Fruit fly (Drosophila melanogaster): ENCODE measurements around the gene CG31207.

The CG31207 gene

dm6 chr3R:21023902-21024541, 22.8 kb downstream of the CG31207 start, which contains the start of gene peg:
TSS of gene peg (minus strand) at chr3R:21024163.
- no peak for TF ChIP-seq kay (GFP tag; ENCODE audit: borderline replicate concordance)
- TF ChIP-seq CG33017 (tag; optimal IDR thresholded peaks at IDR 0.05): peak; percentile 24
- no peak for TF ChIP-seq Clk (GFP tag; optimal IDR thresholded peaks at IDR 0.05)
- peak; percentile 39 for TF ChIP-seq CG12768 (GFP tag; optimal IDR thresholded peaks at IDR 0.05)
- TF ChIP-seq toe (GFP tag; optimal IDR thresholded peaks at IDR 0.05): no peak
- TF ChIP-seq tj (GFP tag; optimal IDR thresholded peaks at IDR 0.05): peak; percentile 6
- peak; percentile 16 for TF ChIP-seq cic (GFP tag; optimal IDR thresholded peaks at IDR 0.05)
- TF ChIP-seq CG14711 (tag; optimal IDR thresholded peaks at IDR 0.05): no peak
- no peak for TF ChIP-seq CG7101 (tag; optimal IDR thresholded peaks at IDR 0.05)
- TF ChIP-seq Hr96 (GFP tag; optimal IDR thresholded peaks at IDR 0.05): peak; percentile 0

DNA sequence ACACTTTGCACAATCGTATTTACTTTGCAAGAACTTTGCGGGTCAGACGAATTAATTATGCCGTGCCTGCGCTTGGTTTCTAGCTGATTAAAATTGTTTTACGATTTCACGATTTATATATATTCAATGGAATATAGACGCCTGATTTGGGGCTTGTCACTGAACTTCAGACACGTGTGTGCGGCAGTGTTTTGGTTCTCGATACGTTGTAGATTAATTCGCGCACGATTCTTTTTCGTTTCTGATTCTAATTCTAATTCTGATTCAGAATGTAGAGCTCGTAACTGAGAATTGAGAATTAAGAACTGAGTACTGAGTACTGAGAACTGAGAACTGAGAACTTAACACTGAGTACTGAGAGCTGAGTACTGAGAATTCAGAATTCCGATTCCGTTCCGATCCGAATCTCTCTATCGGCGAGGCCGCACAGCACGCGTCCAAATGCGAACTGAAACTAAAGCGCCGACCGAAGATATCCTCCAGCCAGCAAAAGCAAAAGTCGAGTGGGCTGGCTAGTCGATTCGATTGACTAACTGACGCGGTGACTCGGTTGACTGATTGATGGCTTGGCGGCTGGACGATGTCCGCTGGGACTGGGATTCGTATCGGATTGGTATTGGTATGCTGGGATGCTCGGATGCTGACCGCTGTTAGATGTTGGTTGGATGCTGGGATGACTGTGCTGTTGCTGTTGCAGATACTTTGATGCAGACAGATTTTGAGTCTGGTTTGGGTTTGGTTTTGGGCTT, 23.9 kb downstream of the CG31207 start:
- TF ChIP-seq CG33017 (tag; optimal IDR thresholded peaks at IDR 0.05): no peak
- TF ChIP-seq CG12768 (GFP tag; optimal IDR thresholded peaks at IDR 0.05): no peak
- TF ChIP-seq kay (GFP tag; ENCODE audit: borderline replicate concordance): no peak
- no peak for TF ChIP-seq CG1620 (GFP tag; optimal IDR thresholded peaks at IDR 0.05)
- TF ChIP-seq cic (GFP tag; optimal IDR thresholded peaks at IDR 0.05): peak; percentile 29
- no peak for TF ChIP-seq Crg-1 (GFP tag; optimal IDR thresholded peaks at IDR 0.05)

DNA sequence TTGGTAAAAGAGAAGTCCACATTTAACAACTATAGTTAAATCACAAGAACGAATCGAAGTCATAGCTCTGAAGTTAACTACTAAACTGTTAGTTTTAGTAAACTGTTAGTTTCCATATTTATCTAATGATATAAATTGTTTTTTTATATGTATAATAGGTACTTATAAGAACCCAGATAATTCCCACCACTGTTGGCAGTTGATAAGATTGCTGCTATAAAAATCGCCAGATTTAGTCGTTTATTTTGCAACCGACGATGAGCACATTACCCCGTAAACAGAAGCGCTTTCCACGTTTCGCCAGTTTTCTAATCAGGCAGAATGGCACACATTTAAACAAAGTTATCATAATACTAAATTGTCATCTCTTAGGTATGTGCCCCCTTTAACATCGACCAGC, 27.8 kb downstream of the CG31207 start:
- peak; percentile 82 for TF ChIP-seq kay (GFP tag; ENCODE audit: borderline replicate concordance)
- peak; percentile 28 for TF ChIP-seq CG11617 (GFP tag; optimal IDR thresholded peaks at IDR 0.05)
- TF ChIP-seq CG1620 (GFP tag; optimal IDR thresholded peaks at IDR 0.05): no peak
- TF ChIP-seq cic (GFP tag; optimal IDR thresholded peaks at IDR 0.05): peak; percentile 41
- no peak for TF ChIP-seq Clk (GFP tag; optimal IDR thresholded peaks at IDR 0.05)
- peak; percentile 19 for TF ChIP-seq CG7101 (tag; optimal IDR thresholded peaks at IDR 0.05)
- peak; percentile 38 for TF ChIP-seq CG33017 (tag; optimal IDR thresholded peaks at IDR 0.05)
- no peak for TF ChIP-seq CG5204 (GFP tag; optimal IDR thresholded peaks at IDR 0.05)

dm6 chr3R:21017464-21018080, 29.3 kb downstream of the CG31207 start, which contains the start of gene Rlip:
TSS of gene Rlip (plus strand) at chr3R:21017684.
- TF ChIP-seq CG5204 (GFP tag; optimal IDR thresholded peaks at IDR 0.05) (peak; percentile 10), toe (GFP tag; optimal IDR thresholded peaks at IDR 0.05) (peak; percentile 57), kay (GFP tag; ENCODE audit: borderline replicate concordance) (peak; percentile 77), cic (GFP tag; optimal IDR thresholded peaks at IDR 0.05) (no peak), CG7045 (GFP tag; optimal IDR thresholded peaks at IDR 0.05) (peak; percentile 37), CG33017 (tag; optimal IDR thresholded peaks at IDR 0.05) (no peak), cnc (optimal IDR thresholded peaks at IDR 0.05) (no peak), Clk (GFP tag; optimal IDR thresholded peaks at IDR 0.05) (no peak), CG7101 (tag; optimal IDR thresholded peaks at IDR 0.05) (peak; percentile 36), Mnt (GFP tag; optimal IDR thresholded peaks at IDR 0.05) (no peak), CG11617 (GFP tag; optimal IDR thresholded peaks at IDR 0.05) (no peak), CG14711 (tag; optimal IDR thresholded peaks at IDR 0.05) (peak; percentile 43), CG1620 (GFP tag; optimal IDR thresholded peaks at IDR 0.05) (peak; percentile 2), Crg-1 (GFP tag; optimal IDR thresholded peaks at IDR 0.05) (peak; percentile 26), tj (GFP tag; optimal IDR thresholded peaks at IDR 0.05) (no peak), ovo (GFP tag; optimal IDR thresholded peaks at IDR 0.05) (no peak), bab1 (GFP tag; optimal IDR thresholded peaks at IDR 0.05) (peak; percentile 48), Hr96 (GFP tag; optimal IDR thresholded peaks at IDR 0.05) (peak; percentile 46), CG12768 (GFP tag; optimal IDR thresholded peaks at IDR 0.05) (peak; percentile 32), pad (GFP tag; optimal IDR thresholded peaks at IDR 0.05) (peak; percentile 57)

DNA sequence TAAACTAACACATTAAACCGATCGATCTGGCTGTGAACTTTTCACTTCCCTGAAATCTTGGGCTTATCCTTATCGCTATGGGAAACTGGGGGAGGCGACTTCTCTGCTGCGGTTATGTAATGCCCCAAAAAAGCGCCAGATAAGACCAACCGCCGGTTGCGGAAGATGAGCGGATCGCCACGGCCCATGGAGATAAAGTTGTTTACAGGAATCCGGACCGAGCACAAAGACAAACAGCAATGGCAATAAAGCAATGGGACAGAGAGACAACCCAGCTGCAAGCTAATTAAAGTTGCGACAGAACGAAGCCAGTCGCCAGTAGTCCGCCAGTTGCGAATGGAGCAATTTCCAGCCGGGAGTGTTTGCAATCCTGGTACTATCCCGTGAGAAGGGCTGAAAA, 31.2 kb downstream of the CG31207 start, which contains the start of gene CG5697:
TSS of gene CG5697 (plus strand) at position 314 of the 400 bp plus-strand sequence.
- TF ChIP-seq cic (GFP tag; optimal IDR thresholded peaks at IDR 0.05) (peak; percentile 79), Crg-1 (GFP tag; optimal IDR thresholded peaks at IDR 0.05) (no peak), CG7101 (tag; optimal IDR thresholded peaks at IDR 0.05) (no peak), CG14711 (tag; optimal IDR thresholded peaks at IDR 0.05) (no peak), CG33017 (tag; optimal IDR thresholded peaks at IDR 0.05) (no peak), bab1 (GFP tag; optimal IDR thresholded peaks at IDR 0.05) (no peak), ovo (GFP tag; optimal IDR thresholded peaks at IDR 0.05) (peak; percentile 17), cnc (optimal IDR thresholded peaks at IDR 0.05) (no peak), kay (GFP tag; ENCODE audit: borderline replicate concordance) (peak; percentile 86), tj (GFP tag; optimal IDR thresholded peaks at IDR 0.05) (no peak), CG5204 (GFP tag; optimal IDR thresholded peaks at IDR 0.05) (no peak), pad (GFP tag; optimal IDR thresholded peaks at IDR 0.05) (no peak), CG11617 (GFP tag; optimal IDR thresholded peaks at IDR 0.05) (peak; percentile 28), CG12768 (GFP tag; optimal IDR thresholded peaks at IDR 0.05) (peak; percentile 35), CG7045 (GFP tag; optimal IDR thresholded peaks at IDR 0.05) (peak; percentile 7), Mnt (GFP tag; optimal IDR thresholded peaks at IDR 0.05) (peak; percentile 49), toe (GFP tag; optimal IDR thresholded peaks at IDR 0.05) (no peak), CG1620 (GFP tag; optimal IDR thresholded peaks at IDR 0.05) (peak; percentile 0), Hr96 (GFP tag; optimal IDR thresholded peaks at IDR 0.05) (no peak), Clk (GFP tag; optimal IDR thresholded peaks at IDR 0.05) (no peak)

Data from whole organism, adult.